Fruit fly (Drosophila melanogaster) whole organism, embryonic: ENCODE data around the gene HisCl1.

Experiments
- ATbp ChIP-seq: fragments of 200-800 bp; sonication (Bioruptor generic); optimal IDR thresholded peaks from 2 replicates; lab custom pipeline; 2017; ENCODE audit warnings: missing biosample characterization, mild to moderate bottlenecking, missing genetic modification characterization, missing genetic modification reagents
- BEAF-32 ChIP-seq: fragments of 200-800 bp; sonication (Bioruptor generic); optimal IDR thresholded peaks from 3 replicates; lab custom pipeline; 2017; ENCODE audit warnings: missing biosample characterization, missing genetic modification characterization, mild to moderate bottlenecking, moderate library complexity, missing genetic modification reagents
- CG1024 ChIP-seq: fragments of 200-800 bp; sonication (Bioruptor generic); IDR thresholded peaks from 2 replicates; pipeline ENCODE4 v1.3.6; 2022; ENCODE audit warnings: missing biosample characterization, missing genetic modification characterization
- CG10462 ChIP-seq: fragments of 200-800 bp; sonication (Bioruptor generic); optimal IDR thresholded peaks from 2 replicates; lab custom pipeline; 2016; ENCODE audit warnings: missing biosample characterization, missing genetic modification characterization
- CG11504 ChIP-seq: fragments of 200-800 bp; sonication (Bioruptor generic); optimal IDR thresholded peaks from 3 replicates; lab custom pipeline; 2019; ENCODE audit warnings: missing biosample characterization, mild to moderate bottlenecking, missing genetic modification characterization, moderate library complexity
- CG11723 ChIP-seq: fragments of 200-800 bp; sonication (Bioruptor generic); optimal IDR thresholded peaks from 2 replicates; lab custom pipeline; 2017; ENCODE audit warnings: missing biosample characterization, mild to moderate bottlenecking, missing genetic modification characterization
- CG12942 ChIP-seq: fragments of 200-800 bp; sonication (Bioruptor generic); optimal IDR thresholded peaks from 3 replicates; lab custom pipeline; 2016; ENCODE audit warnings: missing biosample characterization, missing genetic modification characterization
- CG14050 ChIP-seq: fragments of 200-800 bp; sonication (Bioruptor generic); IDR thresholded peaks from 3 replicates; pipeline ENCODE4 v1.3.6; 2022; ENCODE audit warnings: missing biosample characterization, missing genetic modification characterization
- CG16815 ChIP-seq: fragments of 200-800 bp; sonication (Bioruptor generic); optimal IDR thresholded peaks from 3 replicates; lab custom pipeline; 2017; ENCODE audit warnings: missing biosample characterization, mild to moderate bottlenecking, missing genetic modification characterization
- CG17829 ChIP-seq: fragments of 200-800 bp; optimal IDR thresholded peaks from 2 replicates; lab custom pipeline; 2019; ENCODE audit warnings: missing biosample characterization, mild to moderate bottlenecking, missing genetic modification characterization, moderate library complexity
- CG1792 ChIP-seq: fragments of 200-800 bp; sonication (Bioruptor generic); optimal IDR thresholded peaks from 2 replicates; lab custom pipeline; 2016; ENCODE audit warnings: missing biosample characterization, missing genetic modification characterization
- CG18476 ChIP-seq: fragments of 200-800 bp; sonication (Bioruptor generic); optimal IDR thresholded peaks from 2 replicates; lab custom pipeline; 2016; ENCODE audit warnings: missing biosample characterization, mild to moderate bottlenecking, missing genetic modification characterization
- CG2120 ChIP-seq: fragments of 200-800 bp; sonication (Bioruptor generic); optimal IDR thresholded peaks from 3 replicates; lab custom pipeline; 2016; ENCODE audit warnings: missing biosample characterization, missing genetic modification characterization
- CG33557 ChIP-seq: fragments of 200-800 bp; sonication (Bioruptor generic); optimal IDR thresholded peaks from 2 replicates; lab custom pipeline; 2019; ENCODE audit warnings: missing biosample characterization, mild to moderate bottlenecking, missing genetic modification characterization, moderate library complexity
- CG3995 ChIP-seq: fragments of 200-800 bp; sonication (Bioruptor generic); optimal IDR thresholded peaks from 3 replicates; lab custom pipeline; 2016; ENCODE audit warnings: missing biosample characterization, missing genetic modification characterization
- CG4424 ChIP-seq: fragments of 200-800 bp; sonication (Bioruptor generic); optimal IDR thresholded peaks from 3 replicates; lab custom pipeline; 2016; ENCODE audit warnings: missing biosample characterization, missing genetic modification characterization
- CG7372 ChIP-seq: fragments of 200-800 bp; sonication (Bioruptor generic); IDR thresholded peaks from 2 replicates; pipeline ENCODE4 v1.3.6; 2022; ENCODE audit warnings: missing biosample characterization, missing genetic modification characterization
- CG8924 ChIP-seq: fragments of 200-800 bp; optimal IDR thresholded peaks from 3 replicates; lab custom pipeline; 2019; ENCODE audit warnings: missing biosample characterization, mild to moderate bottlenecking, missing genetic modification characterization, moderate library complexity
- Camta ChIP-seq: fragments of 200-800 bp; sonication (Bioruptor generic); optimal IDR thresholded peaks from 2 replicates; lab custom pipeline; 2016; ENCODE audit warnings: missing biosample characterization, missing genetic modification characterization
- D19A ChIP-seq: fragments of 200-800 bp; optimal IDR thresholded peaks from 3 replicates; lab custom pipeline; 2019; ENCODE audit warnings: missing biosample characterization, mild to moderate bottlenecking, missing genetic modification characterization, moderate library complexity
- Fer3 ChIP-seq: fragments of 200-800 bp; sonication (Bioruptor generic); optimal IDR thresholded peaks from 2 replicates; lab custom pipeline; 2018; ENCODE audit warnings: missing biosample characterization, mild to moderate bottlenecking, missing genetic modification characterization, moderate library complexity
- Gsc ChIP-seq: fragments of 200-800 bp; sonication (Bioruptor generic); IDR thresholded peaks from 2 replicates; pipeline ENCODE4 v1.3.6; 2022; ENCODE audit warnings: missing biosample characterization, missing genetic modification characterization
- Hmr ChIP-seq: fragments of 200-800 bp; sonication (Bioruptor generic); optimal IDR thresholded peaks from 3 replicates; lab custom pipeline; 2017; ENCODE audit warnings: mild to moderate bottlenecking, missing biosample characterization, missing genetic modification reagents, missing genetic modification characterization
- NK7.1 ChIP-seq: fragments of 200-800 bp; sonication (Bioruptor generic); optimal IDR thresholded peaks from 3 replicates; lab custom pipeline; 2016; ENCODE audit warnings: missing biosample characterization, missing genetic modification characterization
- Scr ChIP-seq: fragments of 200-800 bp; sonication (Bioruptor generic); IDR thresholded peaks from 2 replicates; pipeline ENCODE4 v1.3.6; 2022; ENCODE audit warnings: missing biosample characterization, missing genetic modification characterization; ENCODE audit not compliant: partially characterized antibody
- Side ChIP-seq: fragments of 200-800 bp; sonication (Bioruptor generic); optimal IDR thresholded peaks from 2 replicates; lab custom pipeline; 2016; ENCODE audit warnings: missing biosample characterization, missing genetic modification characterization
- Six4 ChIP-seq: fragments of 200-800 bp; sonication (Bioruptor generic); optimal IDR thresholded peaks from 2 replicates; lab custom pipeline; 2016; ENCODE audit warnings: missing biosample characterization, missing genetic modification characterization
- Ssrp ChIP-seq: fragments of 200-800 bp; sonication (Bioruptor generic); optimal IDR thresholded peaks from 2 replicates; lab custom pipeline; 2018; ENCODE audit warnings: missing biosample characterization, mild to moderate bottlenecking, missing genetic modification characterization, moderate library complexity
- Tbp ChIP-seq: fragments of >200 bp; optimal IDR thresholded peaks from 2 replicates; lab custom pipeline; 2018; ENCODE audit warnings: missing biosample characterization, missing genetic modification characterization
- az2 ChIP-seq: fragments of 200-800 bp; sonication (Bioruptor generic); optimal IDR thresholded peaks from 3 replicates; lab custom pipeline; 2016; ENCODE audit warnings: missing biosample characterization, missing genetic modification characterization
- bigmax ChIP-seq: fragments of 200-800 bp; sonication (Bioruptor generic); optimal IDR thresholded peaks from 2 replicates; lab custom pipeline; 2018; ENCODE audit warnings: missing biosample characterization, mild to moderate bottlenecking, missing genetic modification characterization
- cg ChIP-seq: fragments of 200-800 bp; sonication (Bioruptor generic); optimal IDR thresholded peaks from 3 replicates; lab custom pipeline; 2019; ENCODE audit warnings: missing biosample characterization, mild to moderate bottlenecking, missing genetic modification characterization, moderate library complexity
- corto ChIP-seq: fragments of 200-800 bp; sonication (Bioruptor generic); optimal IDR thresholded peaks from 2 replicates; lab custom pipeline; 2016; ENCODE audit warnings: missing biosample characterization, mild to moderate bottlenecking, missing genetic modification characterization, moderate library complexity
- da ChIP-seq: fragments of 200-800 bp; sonication (Bioruptor generic); optimal IDR thresholded peaks from 2 replicates; lab custom pipeline; 2016; ENCODE audit warnings: missing biosample characterization, missing genetic modification characterization
- ewg ChIP-seq: fragments of 200-800 bp; sonication (Bioruptor generic); optimal IDR thresholded peaks from 3 replicates; lab custom pipeline; 2017; ENCODE audit warnings: mild to moderate bottlenecking, missing biosample characterization, missing genetic modification reagents, missing genetic modification characterization
- exex ChIP-seq: fragments of 200-800 bp; sonication (Bioruptor generic); optimal IDR thresholded peaks from 4 replicates; lab custom pipeline; 2018; ENCODE audit warnings: missing biosample characterization, mild to moderate bottlenecking, missing genetic modification characterization, moderate library complexity
- gcm2 ChIP-seq: fragments of 200-800 bp; sonication (Bioruptor generic); optimal IDR thresholded peaks from 2 replicates; lab custom pipeline; 2016; ENCODE audit warnings: missing biosample characterization, missing genetic modification characterization
- gfzf ChIP-seq: fragments of 200-800 bp; sonication (Bioruptor generic); optimal IDR thresholded peaks from 2 replicates; lab custom pipeline; 2016; ENCODE audit warnings: missing biosample characterization, mild to moderate bottlenecking, missing genetic modification characterization, moderate library complexity
- insv ChIP-seq, 2 experiments: fragments of 200-800 bp; sonication (Bioruptor generic); optimal IDR thresholded peaks; 3 replicates each; lab custom pipeline; 2016 to 2018; ENCODE audit warnings: missing biosample characterization in 2 of 2, missing genetic modification characterization in 2 of 2
- lilli ChIP-seq: fragments of 200-800 bp; sonication (Bioruptor generic); optimal IDR thresholded peaks from 3 replicates; lab custom pipeline; 2016; ENCODE audit warnings: missing biosample characterization, missing genetic modification characterization
- onecut ChIP-seq: fragments of 200-800 bp; sonication (Bioruptor generic); IDR thresholded peaks from 2 replicates; pipeline ENCODE4 v1.3.6; 2022; ENCODE audit warnings: missing biosample characterization, missing genetic modification characterization
- ranshi ChIP-seq: fragments of 200-800 bp; sonication (Bioruptor generic); IDR thresholded peaks from 2 replicates; pipeline ENCODE4 v1.3.6; 2022; ENCODE audit warnings: missing biosample characterization, missing genetic modification characterization
- repo ChIP-seq: fragments of 200-800 bp; sonication (Bioruptor generic); optimal IDR thresholded peaks from 2 replicates; lab custom pipeline; 2016; ENCODE audit warnings: missing biosample characterization, missing genetic modification characterization
- scrt ChIP-seq: fragments of 200-800 bp; sonication (Bioruptor generic); optimal IDR thresholded peaks from 2 replicates; lab custom pipeline; 2018; ENCODE audit warnings: missing biosample characterization, mild to moderate bottlenecking, missing genetic modification characterization, moderate library complexity
- sisA ChIP-seq: fragments of 200-800 bp; sonication (Bioruptor generic); IDR thresholded peaks from 2 replicates; pipeline ENCODE4 v1.3.6; 2022; ENCODE audit warnings: missing biosample characterization, missing genetic modification characterization
- unpg ChIP-seq: fragments of 200-800 bp; sonication (Bioruptor generic); optimal IDR thresholded peaks from 3 replicates; lab custom pipeline; 2018; ENCODE audit warnings: missing biosample characterization, mild to moderate bottlenecking, missing genetic modification characterization, moderate library complexity
- vnd ChIP-seq: fragments of 200-800 bp; sonication (Bioruptor generic); IDR thresholded peaks from 3 replicates; pipeline ENCODE4 v1.3.6; 2022; ENCODE audit warnings: missing biosample characterization, missing genetic modification characterization; ENCODE audit not compliant: partially characterized antibody
- vvl ChIP-seq: fragments of 200-800 bp; sonication (Bioruptor generic); IDR thresholded peaks from 2 replicates; pipeline ENCODE4 v1.3.6; 2022; ENCODE audit warnings: missing biosample characterization, missing genetic modification characterization
- wdn ChIP-seq: fragments of 200-800 bp; sonication (Bioruptor generic); IDR thresholded peaks from 2 replicates; pipeline ENCODE4 v1.3.6; 2022; ENCODE audit warnings: missing biosample characterization, missing genetic modification characterization
- z ChIP-seq: fragments of 200-800 bp; sonication (Bioruptor generic); IDR thresholded peaks from 3 replicates; pipeline ENCODE4 v1.3.6; 2022; ENCODE audit warnings: missing biosample characterization, missing genetic modification characterization
- zfh2 ChIP-seq: fragments of 200-800 bp; sonication (Bioruptor generic); optimal IDR thresholded peaks from 2 replicates; lab custom pipeline; 2016; ENCODE audit warnings: missing biosample characterization, missing genetic modification characterization

HisCl1 gene

dm6 chr3R:11780181-11780688 lies 6.7 kb upstream of the HisCl1 start (continued):
- TF ChIP-seq cg (GFP tag; lab: Kevin White, UChicago): peak; percentile 78
- peak; percentile 75 for TF ChIP-seq Gsc (GFP tag; lab: Robert Waterston, UW)
- TF ChIP-seq exex: peak; percentile 24
- TF ChIP-seq CG18476 (GFP tag; lab: Kevin White, UChicago): peak; percentile 82
- TF ChIP-seq Hmr (GFP tag; lab: Kevin White, UChicago): peak; percentile 47
- peak in 1 of 2 experiments; percentile 11 for TF ChIP-seq insv (GFP tag; optimal IDR thresholded peaks at IDR 0.05; lab: Kevin White, UChicago)
- peak; percentile 87 for TF ChIP-seq CG10462 (GFP tag; lab: Kevin White, UChicago)
- no peak for TF ChIP-seq CG2120 (GFP tag; lab: Kevin White, UChicago)
- TF ChIP-seq da: no peak
- TF ChIP-seq wdn (GFP tag; lab: Robert Waterston, UW): no peak
- TF ChIP-seq z (GFP tag; lab: Robert Waterston, UW): peak; percentile 80; the same call in 2 of the 3 replicates
- TF ChIP-seq CG3995 (GFP tag; lab: Kevin White, UChicago): peak; percentile 11
- TF ChIP-seq az2 (GFP tag; lab: Kevin White, UChicago): peak; percentile 95
- peak; percentile 95 for TF ChIP-seq unpg (GFP tag; lab: Kevin White, UChicago)
- TF ChIP-seq CG11723: peak; percentile 82
- peak; percentile 87 for TF ChIP-seq CG12942 (GFP tag; lab: Kevin White, UChicago)
- TF ChIP-seq CG8924 (tag; lab: Kevin White, UChicago): peak; percentile 98
- TF ChIP-seq NK7.1 (GFP tag; lab: Kevin White, UChicago): no peak
- no peak for TF ChIP-seq Scr
- peak; percentile 51; the same call in 1 of the 2 replicates for TF ChIP-seq CG7372 (GFP tag; lab: Robert Waterston, UW)
- TF ChIP-seq CG11504 (tag; lab: Kevin White, UChicago): peak; percentile 94
- TF ChIP-seq Ssrp: peak; percentile 97
- peak; percentile 80 for TF ChIP-seq CG1024 (GFP tag; lab: Robert Waterston, UW)
- TF ChIP-seq ATbp (GFP tag; lab: Kevin White, UChicago): peak; percentile 93
- TF ChIP-seq CG4424 (GFP tag; lab: Kevin White, UChicago): peak; percentile 96
- peak; percentile 51 for TF ChIP-seq corto
- TF ChIP-seq repo: no peak
- TF ChIP-seq ranshi: peak; percentile 83
- TF ChIP-seq CG33557 (GFP tag; lab: Kevin White, UChicago): peak; percentile 97
- TF ChIP-seq lilli (GFP tag; lab: Kevin White, UChicago): peak; percentile 60
- no peak for TF ChIP-seq gfzf (GFP tag; lab: Kevin White, UChicago)
- no peak for TF ChIP-seq gcm2 (GFP tag; lab: Kevin White, UChicago)
- no peak for TF ChIP-seq bigmax (GFP tag; lab: Kevin White, UChicago)
- peak; percentile 89 for TF ChIP-seq sisA
- TF ChIP-seq ewg: peak; percentile 90
- TF ChIP-seq CG14050 (GFP tag; lab: Robert Waterston, UW): peak; percentile 52; the same call in 2 of the 3 replicates
- peak; percentile 94 for TF ChIP-seq Six4
- TF ChIP-seq onecut: peak; percentile 90
- peak; percentile 99 for TF ChIP-seq CG17829
- no peak for TF ChIP-seq zfh2 (GFP tag; lab: Kevin White, UChicago)
- peak; percentile 97 for TF ChIP-seq CG16815 (GFP tag; lab: Kevin White, UChicago)
- TF ChIP-seq Side: no peak
- no peak for TF ChIP-seq Camta (GFP tag; lab: Kevin White, UChicago)
- TF ChIP-seq vnd: no peak
- TF ChIP-seq vvl (GFP tag; lab: Robert Waterston, UW): peak; percentile 96
- no peak for TF ChIP-seq CG1792 (GFP tag; lab: Kevin White, UChicago)
- TF ChIP-seq BEAF-32: no peak
- TF ChIP-seq Fer3 (tag; lab: Kevin White, UChicago): peak; percentile 70
- TF ChIP-seq scrt (GFP tag; lab: Kevin White, UChicago): peak; percentile 73
- no peak for TF ChIP-seq Tbp (GFP tag; lab: Kevin White, UChicago)
- TF ChIP-seq D19A (tag; lab: Kevin White, UChicago): peak; percentile 96
